Worm (Caenorhabditis elegans): Measurements from ENCODE around the gene F45D3.2.

The F45D3.2 gene

ce11 chrV:12512773-12513172, 28.1 kb upstream of the F45D3.2 start, which contains the start of the genes T28H10.2 and lgmn-1:
Gene T28H10.2 (minus strand): TSS chrV:12512949.
Gene lgmn-1 (plus strand): TSS chrV:12513056.
- TF ChIP-seq sptf-1 (tag; optimal IDR thresholded peaks at IDR 0.05) (no peak), lin-32 (GFP tag; optimal IDR thresholded peaks at IDR 0.05) (no peak), elt-3 (tag; optimal IDR thresholded peaks at IDR 0.05) (no peak)

ce11 chrV:12513900-12514299, 26.9 kb upstream of the F45D3.2 start:
- no peak for TF ChIP-seq nhr-12 (tag; optimal IDR thresholded peaks at IDR 0.05)

DNA sequence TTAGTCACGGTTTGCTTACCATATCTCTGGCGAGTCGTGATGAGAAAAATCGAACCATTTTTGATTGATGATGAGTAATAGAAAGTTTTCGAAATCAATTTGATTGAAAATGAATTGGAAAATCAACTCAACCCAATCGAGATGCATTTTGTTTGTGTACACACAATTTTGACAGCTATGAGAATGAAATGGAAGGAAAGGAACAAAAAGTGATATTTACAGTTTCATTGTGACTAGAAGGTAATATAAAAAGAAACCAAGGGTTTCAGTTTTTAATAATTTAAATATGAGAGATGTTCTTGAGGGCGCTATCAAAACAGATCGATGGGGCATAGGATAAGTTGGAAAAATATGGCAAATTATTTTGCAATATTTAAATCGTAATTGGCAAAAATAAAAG, 23.7 kb upstream of the F45D3.2 start, which contains the start of gene cal-1:
TSS of gene cal-1 (minus strand) at position 101 of the 400 bp plus-strand sequence.
- no peak for TF ChIP-seq pha-4 (tag; optimal IDR thresholded peaks at IDR 0.05)
- TF ChIP-seq lsy-2 (tag; optimal IDR thresholded peaks at IDR 0.05) = no peak
- no peak for TF ChIP-seq ham-2 (GFP tag; optimal IDR thresholded peaks at IDR 0.05)
- TF ChIP-seq bed-3 (GFP tag; optimal IDR thresholded peaks at IDR 0.05) = no peak

DNA sequence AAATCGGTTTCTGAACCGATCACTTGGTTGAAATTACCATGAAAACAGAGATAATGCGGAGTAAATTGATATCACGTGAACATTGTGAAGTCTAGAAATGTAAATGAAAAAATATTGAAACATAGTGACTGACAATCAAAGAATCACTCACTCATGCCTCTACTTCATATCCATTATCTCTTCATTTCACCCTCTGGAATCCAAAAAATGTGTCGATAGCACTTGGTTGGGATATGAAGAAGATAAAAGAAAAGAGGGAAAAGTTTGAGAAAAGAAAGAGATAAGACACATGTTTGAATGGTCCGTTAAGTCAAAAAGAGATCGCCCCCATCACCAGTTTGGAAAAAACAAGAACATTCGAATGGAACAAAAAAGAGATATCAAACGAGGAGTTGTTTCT, 23.1 kb upstream of the F45D3.2 start:
- TF ChIP-seq nhr-12 (tag; optimal IDR thresholded peaks at IDR 0.05) (no peak), lsy-2 (tag; optimal IDR thresholded peaks at IDR 0.05) (no peak), unc-120 (tag; optimal IDR thresholded peaks at IDR 0.05; ENCODE audit: poor library complexity, severe bottlenecking) (peak; percentile 70), unc-39 (tag; optimal IDR thresholded peaks at IDR 0.05) (no peak), mls-2 (tag; optimal IDR thresholded peaks at IDR 0.05) (no peak), sem-2 (GFP tag; optimal IDR thresholded peaks at IDR 0.05) (no peak), nhr-76 (tag; optimal IDR thresholded peaks at IDR 0.05) (no peak), tbx-8 (GFP tag; optimal IDR thresholded peaks at IDR 0.05) (no peak), hlh-1 (tag; optimal IDR thresholded peaks at IDR 0.05) (peak; percentile 47), mab-5 (tag; optimal IDR thresholded peaks at IDR 0.05) (no peak), unc-62 (GFP tag; optimal IDR thresholded peaks at IDR 0.05) (peak; percentile 74)

DNA sequence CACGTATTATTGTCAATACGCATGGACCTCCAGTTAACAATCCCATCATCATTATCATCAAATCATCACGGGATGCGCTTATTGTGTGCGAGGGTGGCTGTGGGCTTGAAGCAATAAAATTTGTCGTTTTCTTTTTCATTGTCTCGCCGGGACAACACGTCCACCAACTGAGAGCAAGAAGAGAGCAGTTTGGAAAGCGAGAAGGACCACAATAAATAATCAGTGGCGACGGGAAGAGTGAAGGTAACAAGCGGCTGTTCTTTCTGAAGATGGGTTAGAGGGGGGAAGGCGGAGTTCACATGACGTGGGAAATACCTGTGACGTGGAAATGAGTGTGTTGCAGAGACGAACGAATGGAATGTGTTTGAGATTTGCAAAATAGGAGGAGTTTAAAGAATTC, 22.1 kb upstream of the F45D3.2 start:
- TF ChIP-seq unc-120 (tag; optimal IDR thresholded peaks at IDR 0.05; ENCODE audit: poor library complexity, severe bottlenecking) = peak; percentile 84
- no peak for TF ChIP-seq snpc-4 (tag; optimal IDR thresholded peaks at IDR 0.05)
- peak; percentile 79 for TF ChIP-seq unc-62 (GFP tag; optimal IDR thresholded peaks at IDR 0.05)
- TF ChIP-seq nhr-12 (tag; optimal IDR thresholded peaks at IDR 0.05) = no peak
- TF ChIP-seq mep-1 (tag; optimal IDR thresholded peaks at IDR 0.05) = no peak
- peak; percentile 93 for TF ChIP-seq hlh-1 (tag; optimal IDR thresholded peaks at IDR 0.05)
- TF ChIP-seq mab-5 (tag; optimal IDR thresholded peaks at IDR 0.05) = no peak

ce11 chrV:12523356-12523755, 17.5 kb upstream of the F45D3.2 start:
- TF ChIP-seq mep-1 (tag; optimal IDR thresholded peaks at IDR 0.05) = no peak
- TF ChIP-seq elt-1 (tag; optimal IDR thresholded peaks at IDR 0.05; ENCODE audit: borderline replicate concordance, insufficient read depth) = no peak
- TF ChIP-seq nhr-12 (tag; optimal IDR thresholded peaks at IDR 0.05) = no peak
- TF ChIP-seq zip-8 (tag; optimal IDR thresholded peaks at IDR 0.05) = no peak
- no peak for TF ChIP-seq unc-120 (tag; optimal IDR thresholded peaks at IDR 0.05; ENCODE audit: poor library complexity, severe bottlenecking)
- no peak for TF ChIP-seq ceh-43 (GFP tag; optimal IDR thresholded peaks at IDR 0.05)
- TF ChIP-seq hlh-1 (tag; optimal IDR thresholded peaks at IDR 0.05) = peak; percentile 24
- peak; percentile 76 for TF ChIP-seq unc-62 (GFP tag; optimal IDR thresholded peaks at IDR 0.05)
- TF ChIP-seq ceh-39 (tag; optimal IDR thresholded peaks at IDR 0.05) = no peak
- no peak for TF ChIP-seq nhr-28 (tag; optimal IDR thresholded peaks at IDR 0.05)

- TF ChIP-seq flh-1 (GFP tag; optimal IDR thresholded peaks at IDR 0.05) (no peak), blmp-1 (tag; optimal IDR thresholded peaks at IDR 0.05) (peak; percentile 73), ham-2 (GFP tag; optimal IDR thresholded peaks at IDR 0.05) (no peak), ceh-39 (tag; optimal IDR thresholded peaks at IDR 0.05) (no peak)
These were observed 15.3 kb upstream of the F45D3.2 start, which contains the start of gene dyf-4 for ce11 chrV:12525526-12525925. Gene dyf-4 (minus strand): TSS chrV:12525738.

DNA sequence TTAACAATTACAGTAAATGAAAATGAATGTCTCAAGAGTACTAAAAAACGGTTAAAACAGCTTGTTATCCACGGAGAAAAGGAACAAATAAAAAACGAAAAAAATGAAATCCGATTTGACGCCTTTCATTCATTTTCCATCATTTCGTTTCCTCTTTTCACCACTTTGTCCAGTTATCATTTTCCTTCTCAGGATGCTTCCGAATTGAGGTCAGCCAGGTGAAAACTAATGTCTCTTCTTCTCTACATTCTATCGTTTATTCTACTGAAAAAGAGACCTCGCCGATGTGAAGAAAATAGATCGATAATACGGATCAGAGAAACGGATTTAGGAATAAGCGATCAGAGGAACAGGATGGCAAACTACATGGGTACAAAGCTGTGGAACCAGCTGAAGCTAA, 14.7 kb upstream of the F45D3.2 start:
- TF ChIP-seq lsy-2 (tag; optimal IDR thresholded peaks at IDR 0.05) = no peak
- no peak for TF ChIP-seq tbx-8 (GFP tag; optimal IDR thresholded peaks at IDR 0.05)
- no peak for TF ChIP-seq unc-62 (GFP tag; optimal IDR thresholded peaks at IDR 0.05)
- no peak for TF ChIP-seq mep-1 (tag; optimal IDR thresholded peaks at IDR 0.05)

Measured in whole organism, mixed stage, embryonic.